Worm (Caenorhabditis elegans) whole organism, late embryonic: ENCODE data around the gene clec-3.

Experiments
- Y22D7AL.16 ChIP-seq: sonication (generic microtip); optimal IDR thresholded peaks from 2 replicates; lab custom pipeline; 2016; ENCODE audit warnings: missing genetic modification characterization, missing compliant biosample characterization
- ama-1 ChIP-seq: fragments of 150-350 bp; optimal IDR thresholded peaks from 2 replicates; lab custom pipeline; 2014
- ceh-18 ChIP-seq: sonication (generic microtip); optimal IDR thresholded peaks from 2 replicates; lab custom pipeline; 2016; ENCODE audit warnings: missing genetic modification characterization, missing compliant biosample characterization
- ceh-22 ChIP-seq: sonication (generic microtip); optimal IDR thresholded peaks from 2 replicates; lab custom pipeline; 2017; ENCODE audit warnings: missing biosample characterization, missing genetic modification characterization
- ceh-6 ChIP-seq: fragments of 200-800 bp; sonication (Bioruptor generic); optimal IDR thresholded peaks from 2 replicates; lab custom pipeline; 2018; ENCODE audit warnings: mild to moderate bottlenecking, missing genetic modification characterization, missing compliant biosample characterization
- dve-1 ChIP-seq: sonication (generic microtip); optimal IDR thresholded peaks from 2 replicates; lab custom pipeline; 2017; ENCODE audit warnings: antibody characterized with exemption, mild to moderate bottlenecking, missing genetic modification characterization, missing compliant biosample characterization
- hlh-6 ChIP-seq: sonication (generic microtip); optimal IDR thresholded peaks from 2 replicates; lab custom pipeline; 2016; ENCODE audit warnings: missing genotype, missing genetic modification characterization, missing compliant biosample characterization
- lin-11 ChIP-seq: fragments of 200-800 bp; sonication (Bioruptor generic); optimal IDR thresholded peaks from 2 replicates; lab custom pipeline; 2018; ENCODE audit warnings: mild to moderate bottlenecking, missing genetic modification characterization, missing compliant biosample characterization
- madf-2 ChIP-seq: sonication (generic microtip); optimal IDR thresholded peaks from 2 replicates; lab custom pipeline; 2017; ENCODE audit warnings: missing genetic modification characterization, missing compliant biosample characterization
- rnt-1 ChIP-seq: sonication (generic microtip); optimal IDR thresholded peaks from 2 replicates; lab custom pipeline; 2016; ENCODE audit warnings: missing genetic modification characterization, missing compliant biosample characterization
- sox-4 ChIP-seq: sonication (generic microtip); optimal IDR thresholded peaks from 2 replicates; lab custom pipeline; 2017; ENCODE audit warnings: mild to moderate bottlenecking, missing genetic modification characterization, inconsistent platforms, missing compliant biosample characterization
- tbx-2 ChIP-seq: sonication (generic microtip); optimal IDR thresholded peaks from 2 replicates; lab custom pipeline; 2016; ENCODE audit warnings: missing genetic modification characterization, missing compliant biosample characterization
- ttx-3 ChIP-seq: sonication (generic microtip); optimal IDR thresholded peaks from 2 replicates; lab custom pipeline; 2016; ENCODE audit warnings: missing genetic modification reagents, missing genetic modification characterization, missing compliant biosample characterization
- unc-55 ChIP-seq: sonication (generic microtip); optimal IDR thresholded peaks from 2 replicates; lab custom pipeline; 2017; ENCODE audit warnings: missing biosample characterization, missing genetic modification reagents, missing genetic modification characterization

- TF ChIP-seq lin-11 (tag; lab: Kevin White, UChicago) (no peak), Y22D7AL.16 (tag; lab: Kevin White, UChicago) (no peak), madf-2 (tag; lab: Kevin White, UChicago) (no peak), sox-4 (tag; lab: Kevin White, UChicago) (no peak), hlh-6 (tag; lab: Kevin White, UChicago) (no peak), rnt-1 (no peak), ceh-18 (tag; lab: Kevin White, UChicago) (no peak), ceh-6 (no peak), tbx-2 (no peak), ama-1 (lab: Kevin White, UChicago) (no peak), ceh-22 (tag; lab: Kevin White, UChicago) (no peak), unc-55 (GFP tag; lab: Kevin White, UChicago) (no peak), dve-1 (tag; lab: Kevin White, UChicago) (no peak), ttx-3 (tag; lab: Kevin White, UChicago) (no peak)
These were observed 24.3 kb upstream of the clec-3 start, which contains the start of gene sri-29 for ce11 chrII:3044023-3044422.
